Fruit fly (Drosophila melanogaster): ENCODE results near the gene Eig71Eb.

Gene Eig71Eb

DNA sequence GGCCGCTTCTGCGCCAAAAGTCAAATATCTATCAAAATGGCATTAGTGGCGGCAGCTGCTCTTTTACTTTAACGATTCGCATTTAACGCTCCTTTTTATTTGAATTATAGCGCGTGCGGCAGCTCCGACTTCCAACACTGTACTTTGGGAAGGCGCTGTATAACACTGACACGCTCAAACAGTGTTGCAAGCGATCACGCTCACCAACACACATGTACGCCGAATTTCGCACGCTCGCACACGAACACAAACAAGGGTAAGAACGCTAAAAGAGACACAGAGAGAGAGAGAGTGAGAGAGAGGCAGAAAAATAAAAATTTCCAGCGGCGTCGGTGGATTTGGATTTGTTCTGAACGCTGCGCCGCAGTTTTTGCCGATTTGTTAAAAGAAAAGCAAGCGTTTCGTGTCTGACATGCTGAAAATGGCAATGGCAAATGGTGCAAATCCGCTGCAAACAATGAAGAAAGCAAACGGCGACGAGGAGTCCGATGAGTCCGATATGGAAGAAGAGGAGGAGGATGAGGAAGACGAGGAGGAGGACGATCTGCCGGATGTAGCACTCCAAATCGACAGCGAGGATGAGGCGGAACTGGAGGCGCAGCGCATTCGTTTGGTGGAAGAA, 30.0 kb upstream of the Eig71Eb start, which contains the start of gene Phs (continued):
- TF ChIP-seq Hr78 (GFP tag; optimal IDR thresholded peaks at IDR 0.05) (no peak), CG3065 (GFP tag; optimal IDR thresholded peaks at IDR 0.05) (peak; percentile 51), ATbp (GFP tag; optimal IDR thresholded peaks at IDR 0.05) (peak; percentile 67), CG1233 (GFP tag; optimal IDR thresholded peaks at IDR 0.05) (peak; percentile 64), Ets65A (GFP tag) (peak; percentile 99), CG12236 (GFP tag; optimal IDR thresholded peaks at IDR 0.05) (peak; percentile 56), chm (GFP tag; IDR thresholded peaks at IDR 0.05) (peak; percentile 93)

DNA sequence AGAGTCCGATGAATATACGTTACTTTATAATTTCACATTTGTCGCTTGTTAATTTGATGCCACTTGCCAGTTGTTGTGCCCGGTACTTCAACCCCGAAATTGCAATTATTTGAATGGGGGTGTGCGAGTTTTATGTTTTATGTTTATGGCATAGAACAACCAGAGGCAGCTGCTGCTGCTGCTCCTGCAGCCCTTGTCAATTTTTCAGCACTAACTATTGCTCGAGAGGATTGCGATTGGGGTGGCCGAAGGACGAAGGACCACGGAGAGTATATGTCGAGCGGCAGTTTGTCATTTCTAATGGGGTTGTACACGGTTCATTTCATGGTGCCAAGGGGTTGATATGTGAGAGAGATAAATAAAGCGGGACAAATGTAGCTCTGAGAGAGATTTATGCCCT, 25.6 kb upstream of the Eig71Eb start:
- peak in 1 of 2 experiments; percentile 19 for TF ChIP-seq Trl (optimal IDR thresholded peaks at IDR 0.05)
- TF ChIP-seq Trl (GFP tag; optimal IDR thresholded peaks at IDR 0.05), result no peak
- no peak for TF ChIP-seq bcd (GFP tag; optimal IDR thresholded peaks at IDR 0.05)
- TF ChIP-seq ase (GFP tag; IDR thresholded peaks at IDR 0.05), result peak; percentile 50; the same call in 1 of the 3 replicates
- TF ChIP-seq zfh1 (GFP tag; IDR thresholded peaks at IDR 0.05), result 0 out of 3 replicates have a peak, but pooled peaks have one; percentile 12
- no peak for TF ChIP-seq CG5180 (GFP tag; optimal IDR thresholded peaks at IDR 0.05)
- TF ChIP-seq abd-A (tag; optimal IDR thresholded peaks at IDR 0.05), result peak; percentile 17
- no peak for TF ChIP-seq CG13123 (GFP tag; optimal IDR thresholded peaks at IDR 0.05)
- no peak for TF ChIP-seq MBD-R2 (GFP tag; IDR thresholded peaks at IDR 0.05)
- peak; percentile 72 for TF ChIP-seq pros (GFP tag; optimal IDR thresholded peaks at IDR 0.05)
- TF ChIP-seq gsb-n (tag; optimal IDR thresholded peaks at IDR 0.05), result peak; percentile 27
- peak; percentile 74; the same call in 1 of the 2 replicates for TF ChIP-seq seq (GFP tag; IDR thresholded peaks at IDR 0.05)
- peak; percentile 18 for TF ChIP-seq kni (GFP tag; optimal IDR thresholded peaks at IDR 0.05)
- TF ChIP-seq CG3838 (GFP tag; optimal IDR thresholded peaks at IDR 0.05), result no peak
- peak; percentile 33 for TF ChIP-seq nerfin-1 (tag; optimal IDR thresholded peaks at IDR 0.05)
- peak; percentile 35 for TF ChIP-seq CG8924 (tag; optimal IDR thresholded peaks at IDR 0.05)
- TF ChIP-seq CG17328 (GFP tag; IDR thresholded peaks at IDR 0.05), result no peak
- TF ChIP-seq toy (GFP tag; IDR thresholded peaks at IDR 0.05), result no peak

DNA sequence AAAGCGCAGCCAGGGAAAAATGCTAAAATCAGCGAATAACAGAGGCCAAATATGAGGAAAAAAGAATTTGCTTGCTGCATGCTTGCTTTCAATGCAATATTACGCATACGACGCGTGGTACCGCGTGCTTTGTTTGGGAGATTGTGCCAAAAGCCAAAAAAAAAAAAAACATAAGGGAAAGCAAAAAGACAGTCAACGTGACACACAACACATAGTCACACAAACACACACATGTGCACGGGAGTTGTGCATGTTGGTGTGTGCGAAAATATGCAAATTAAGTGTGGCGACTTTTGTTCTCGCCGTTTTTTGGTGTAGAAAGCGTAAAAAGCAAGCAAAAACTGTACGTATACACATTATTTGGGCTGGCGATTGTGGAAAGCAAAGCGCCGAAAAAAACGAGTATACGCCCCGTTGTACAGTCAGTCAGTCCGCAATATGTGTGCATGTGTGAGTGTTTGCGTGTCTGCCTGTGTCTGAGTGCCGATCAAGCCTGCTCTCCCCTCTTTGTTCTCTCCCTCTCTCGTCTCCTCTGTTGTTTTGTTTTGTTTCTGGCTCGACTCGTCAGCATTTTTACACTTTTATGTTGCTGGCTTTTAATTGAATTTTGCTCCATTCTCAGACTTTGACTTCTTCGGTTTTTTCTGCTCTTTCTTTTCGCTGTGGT, 24.7 kb upstream of the Eig71Eb start:
- peak; percentile 60 for TF ChIP-seq Med (GFP tag)
- no peak for TF ChIP-seq gce (GFP tag; IDR thresholded peaks at IDR 0.05)
- no peak for TF ChIP-seq sug (tag; optimal IDR thresholded peaks at IDR 0.05)
- no peak for TF ChIP-seq CG3407 (GFP tag; optimal IDR thresholded peaks at IDR 0.05)
- TF ChIP-seq vvl (GFP tag; IDR thresholded peaks at IDR 0.05), result 0 out of 2 replicates have a peak, but pooled peaks have one; percentile 31
- 0 out of 2 replicates have a peak, but pooled peaks have one; percentile 16 for TF ChIP-seq bowl (GFP tag; IDR thresholded peaks at IDR 0.05)
- peak; percentile 93 for TF ChIP-seq chinmo (GFP tag; IDR thresholded peaks at IDR 0.05; ENCODE audit: partially characterized antibody)
- TF ChIP-seq Oaz (GFP tag; IDR thresholded peaks at IDR 0.05), result no peak
- TF ChIP-seq wdn (GFP tag; IDR thresholded peaks at IDR 0.05), result 0 out of 2 replicates have a peak, but pooled peaks have one; percentile 19
- no peak for TF ChIP-seq D (optimal IDR thresholded peaks at IDR 0.05)
- no peak for TF ChIP-seq D (GFP tag; optimal IDR thresholded peaks at IDR 0.05)
- TF ChIP-seq CG18476 (GFP tag; optimal IDR thresholded peaks at IDR 0.05), result no peak
- no peak for TF ChIP-seq Dbx (GFP tag; IDR thresholded peaks at IDR 0.05)
- TF ChIP-seq Trl (optimal IDR thresholded peaks at IDR 0.05), result peak; percentile 65 to 82
- TF ChIP-seq Trl (GFP tag; optimal IDR thresholded peaks at IDR 0.05), result no peak
- no peak for TF ChIP-seq Side (GFP tag; optimal IDR thresholded peaks at IDR 0.05)
- TF ChIP-seq oc (tag; optimal IDR thresholded peaks at IDR 0.05), result no peak
- no peak for TF ChIP-seq CG7963 (GFP tag; IDR thresholded peaks at IDR 0.05; ENCODE audit: partially characterized antibody)
- no peak for TF ChIP-seq Fer1 (GFP tag; optimal IDR thresholded peaks at IDR 0.05)
- peak; percentile 67 for TF ChIP-seq cg (GFP tag; optimal IDR thresholded peaks at IDR 0.05)
- no peak for TF ChIP-seq H15 (GFP tag; IDR thresholded peaks at IDR 0.05)
- TF ChIP-seq sens (GFP tag), result peak; percentile 68
- no peak for TF ChIP-seq wek (GFP tag; optimal IDR thresholded peaks at IDR 0.05)
- TF ChIP-seq rib (GFP tag; IDR thresholded peaks at IDR 0.05), result 0 out of 2 replicates have a peak, but pooled peaks have one; percentile 36
- no peak for TF ChIP-seq NfI (GFP tag; optimal IDR thresholded peaks at IDR 0.05)

All from whole organism, embryonic.